Fruit fly (Drosophila melanogaster) whole organism, embryonic: ENCODE results near the gene Mbs.
A peak's percentile ranks its signal among the peaks of the same experiment; 100 is the strongest.

Experiments used
- Atf3 ChIP-seq: fragments of 200-800 bp; sonication (Bioruptor generic); optimal IDR thresholded peaks from 3 replicates; lab custom pipeline; 2016; ENCODE audit warnings: missing biosample characterization, missing genetic modification characterization
- Awh ChIP-seq: fragments of 200-800 bp; sonication (Bioruptor generic); IDR thresholded peaks from 2 replicates; pipeline ENCODE4, ENCODE4 v1.3.6; 2022; ENCODE audit warnings: missing biosample characterization, missing genetic modification characterization
- BEAF-32 ChIP-seq: fragments of 200-800 bp; sonication (Bioruptor generic); optimal IDR thresholded peaks from 3 replicates; lab custom pipeline; 2017; ENCODE audit warnings: missing biosample characterization, missing genetic modification characterization, mild to moderate bottlenecking, moderate library complexity, missing genetic modification reagents
- BtbVII ChIP-seq: fragments of 200-800 bp; sonication (Bioruptor generic); optimal IDR thresholded peaks from 3 replicates; lab custom pipeline; 2017; ENCODE audit warnings: missing biosample characterization, mild to moderate bottlenecking, missing genetic modification characterization
- CG12391 ChIP-seq: fragments of 200-800 bp; sonication (Bioruptor generic); optimal IDR thresholded peaks from 3 replicates; lab custom pipeline; 2018; ENCODE audit warnings: missing biosample characterization, mild to moderate bottlenecking, missing genetic modification characterization, moderate library complexity
- CG14050 ChIP-seq: fragments of 200-800 bp; sonication (Bioruptor generic); IDR thresholded peaks from 3 replicates; pipeline ENCODE4 v1.3.6; 2022; ENCODE audit warnings: missing biosample characterization, missing genetic modification characterization
- CG1529 ChIP-seq: fragments of 200-800 bp; sonication (Bioruptor generic); optimal IDR thresholded peaks from 3 replicates; lab custom pipeline; 2018; ENCODE audit warnings: missing biosample characterization, missing genetic modification characterization
- CG16863 ChIP-seq: fragments of 200-800 bp; sonication (Bioruptor generic); optimal IDR thresholded peaks from 3 replicates; lab custom pipeline; 2016; ENCODE audit warnings: missing biosample characterization, missing genetic modification characterization
- CG17361 ChIP-seq: fragments of 200-800 bp; sonication (Bioruptor generic); IDR thresholded peaks from 3 replicates; pipeline ENCODE4 v1.3.6; 2022; ENCODE audit warnings: missing biosample characterization, missing genetic modification characterization
- CG17612 ChIP-seq: fragments of 200-800 bp; sonication (Bioruptor generic); IDR thresholded peaks from 2 replicates; pipeline ENCODE4 v1.3.6; 2022; ENCODE audit warnings: missing biosample characterization, missing genetic modification characterization
- CG1792 ChIP-seq: fragments of 200-800 bp; sonication (Bioruptor generic); optimal IDR thresholded peaks from 2 replicates; lab custom pipeline; 2016; ENCODE audit warnings: missing biosample characterization, missing genetic modification characterization
- CG2712 ChIP-seq: fragments of 200-800 bp; optimal IDR thresholded peaks from 3 replicates; lab custom pipeline; 2019; ENCODE audit warnings: missing biosample characterization, mild to moderate bottlenecking, missing genetic modification characterization, moderate library complexity
- CG30403 ChIP-seq: fragments of 200-800 bp; sonication (Bioruptor generic); optimal IDR thresholded peaks from 3 replicates; lab custom pipeline; 2016; ENCODE audit warnings: missing biosample characterization, missing genetic modification characterization
- CG3163 ChIP-seq: fragments of 200-800 bp; sonication (Bioruptor generic); optimal IDR thresholded peaks from 3 replicates; lab custom pipeline; 2016; ENCODE audit warnings: missing biosample characterization, missing genetic modification characterization
- CG42726 ChIP-seq: fragments of 200-800 bp; sonication (Bioruptor generic); IDR thresholded peaks from 2 replicates; pipeline ENCODE4 v1.3.6; 2022; ENCODE audit warnings: missing biosample characterization, missing genetic modification characterization; ENCODE audit not compliant: partially characterized antibody
- CG43689 ChIP-seq: fragments of 200-800 bp; sonication (Bioruptor generic); IDR thresholded peaks from 2 replicates; pipeline ENCODE4 v1.3.6; 2022; ENCODE audit warnings: missing biosample characterization, missing genetic modification characterization
- CG7271 ChIP-seq: fragments of 200-800 bp; sonication (Bioruptor generic); optimal IDR thresholded peaks from 2 replicates; lab custom pipeline; 2018; ENCODE audit warnings: missing biosample characterization, mild to moderate bottlenecking, missing genetic modification characterization, moderate library complexity
- CG7786 ChIP-seq: fragments of 200-800 bp; sonication (Bioruptor generic); optimal IDR thresholded peaks from 2 replicates; lab custom pipeline; 2016; ENCODE audit warnings: missing biosample characterization, missing genetic modification characterization
- CG9437 ChIP-seq: fragments of 200-800 bp; sonication (Bioruptor generic); optimal IDR thresholded peaks from 2 replicates; lab custom pipeline; 2018; ENCODE audit warnings: missing biosample characterization, mild to moderate bottlenecking, missing genetic modification characterization
- CG9609 ChIP-seq: fragments of 200-800 bp; sonication (Bioruptor generic); optimal IDR thresholded peaks from 3 replicates; lab custom pipeline; 2016; ENCODE audit warnings: missing biosample characterization, missing genetic modification characterization
- D19A ChIP-seq: fragments of 200-800 bp; optimal IDR thresholded peaks from 3 replicates; lab custom pipeline; 2019; ENCODE audit warnings: missing biosample characterization, mild to moderate bottlenecking, missing genetic modification characterization, moderate library complexity
- Dek ChIP-seq: fragments of 200-800 bp; sonication (Bioruptor generic); optimal IDR thresholded peaks from 3 replicates; lab custom pipeline; 2019; ENCODE audit warnings: missing biosample characterization, mild to moderate bottlenecking, missing genetic modification characterization, moderate library complexity
- Dref ChIP-seq: fragments of 200-800 bp; sonication (Bioruptor generic); IDR thresholded peaks from 2 replicates; pipeline ENCODE4 v1.3.6; 2022; ENCODE audit warnings: missing biosample characterization, missing genetic modification characterization
- Eip74EF ChIP-seq, 2 experiments: fragments of 200-800 bp in 1 of 2; fragments of >200 bp in 1 of 2; sonication (Bioruptor generic) in 1 of 2; optimal IDR thresholded peaks; 2 replicates each; lab custom pipeline; 2017 to 2019; ENCODE audit warnings: missing biosample characterization in 2 of 2, missing genetic modification characterization in 2 of 2, mild to moderate bottlenecking in 1 of 2, moderate library complexity in 1 of 2
- Fer1 ChIP-seq: fragments of 200-800 bp; sonication (Bioruptor generic); optimal IDR thresholded peaks from 2 replicates; lab custom pipeline; 2017; ENCODE audit warnings: missing biosample characterization, mild to moderate bottlenecking, missing genetic modification characterization
- Fer2 ChIP-seq: fragments of 200-800 bp; sonication (Bioruptor generic); optimal IDR thresholded peaks from 2 replicates; lab custom pipeline; 2018; ENCODE audit warnings: missing biosample characterization, mild to moderate bottlenecking, missing genetic modification characterization, moderate library complexity
- MBD-R2 ChIP-seq: fragments of 200-800 bp; sonication (Bioruptor generic); IDR thresholded peaks from 2 replicates; pipeline ENCODE4 v1.3.6; 2022; ENCODE audit warnings: missing biosample characterization, missing genetic modification characterization
- Myb ChIP-seq: fragments of 200-800 bp; sonication (Bioruptor generic); optimal IDR thresholded peaks from 2 replicates; lab custom pipeline; 2016; ENCODE audit warnings: missing biosample characterization, missing genetic modification characterization
- Nf-YA ChIP-seq: fragments of 200-800 bp; sonication (Bioruptor generic); IDR thresholded peaks from 2 replicates; pipeline ENCODE4 v1.3.6; 2022; ENCODE audit warnings: missing biosample characterization, missing genetic modification characterization
- NfI ChIP-seq: fragments of 200-800 bp; sonication (Bioruptor generic); optimal IDR thresholded peaks from 3 replicates; lab custom pipeline; 2018; ENCODE audit warnings: missing biosample characterization, mild to moderate bottlenecking, missing genetic modification characterization, moderate library complexity
- Opbp ChIP-seq: fragments of 200-800 bp; sonication (Bioruptor generic); IDR thresholded peaks from 3 replicates; pipeline ENCODE4 v1.3.6; 2022; ENCODE audit warnings: missing biosample characterization, missing genetic modification characterization; ENCODE audit not compliant: partially characterized antibody
- Optix ChIP-seq: fragments of 200-800 bp; sonication (Bioruptor generic); IDR thresholded peaks from 3 replicates; pipeline ENCODE4 v1.3.6; 2022; ENCODE audit warnings: missing biosample characterization, missing genetic modification characterization
- Rx ChIP-seq: fragments of 200-800 bp; sonication (Bioruptor generic); IDR thresholded peaks from 2 replicates; pipeline ENCODE4 v1.3.6; 2022; ENCODE audit warnings: missing biosample characterization, missing genetic modification characterization
- Scr ChIP-seq: fragments of 200-800 bp; sonication (Bioruptor generic); IDR thresholded peaks from 2 replicates; pipeline ENCODE4 v1.3.6; 2022; ENCODE audit warnings: missing biosample characterization, missing genetic modification characterization; ENCODE audit not compliant: partially characterized antibody
- Ssrp ChIP-seq: fragments of 200-800 bp; sonication (Bioruptor generic); optimal IDR thresholded peaks from 2 replicates; lab custom pipeline; 2018; ENCODE audit warnings: missing biosample characterization, mild to moderate bottlenecking, missing genetic modification characterization, moderate library complexity
- Vsx1 ChIP-seq: fragments of 200-800 bp; sonication (Bioruptor generic); optimal IDR thresholded peaks from 2 replicates; lab custom pipeline; 2017; ENCODE audit warnings: missing biosample characterization, mild to moderate bottlenecking, missing genetic modification characterization, missing genetic modification reagents
- crc ChIP-seq: fragments of 200-800 bp; sonication (Bioruptor generic); optimal IDR thresholded peaks from 2 replicates; lab custom pipeline; 2016; ENCODE audit warnings: missing biosample characterization, missing genetic modification characterization
- dm ChIP-seq: fragments of 200-800 bp; sonication (Bioruptor generic); optimal IDR thresholded peaks from 3 replicates; lab custom pipeline; 2016; ENCODE audit warnings: missing biosample characterization, missing genetic modification characterization
- esg ChIP-seq: fragments of 200-800 bp; sonication (Bioruptor generic); conservative IDR thresholded peaks from 2 replicates; pipeline ENCODE4 v1.3.6; 2022; ENCODE audit warnings: missing biosample characterization, missing genetic modification characterization
- ftz-f1 ChIP-seq: fragments of 200-800 bp; sonication (Bioruptor generic); optimal IDR thresholded peaks from 2 replicates; lab custom pipeline; 2016; ENCODE audit warnings: missing biosample characterization, missing genetic modification characterization
- inv ChIP-seq: fragments of 200-800 bp; sonication (Bioruptor generic); IDR thresholded peaks from 2 replicates; pipeline ENCODE4 v1.3.6; 2022; ENCODE audit warnings: missing biosample characterization, missing genetic modification characterization; ENCODE audit not compliant: partially characterized antibody
- nerfin-2 ChIP-seq: fragments of 200-800 bp; sonication (Bioruptor generic); IDR thresholded peaks from 2 replicates; pipeline ENCODE4 v1.3.6; 2022; ENCODE audit warnings: missing biosample characterization, missing genetic modification characterization; ENCODE audit not compliant: partially characterized antibody
- p53 ChIP-seq: fragments of 200-800 bp; sonication (Bioruptor generic); optimal IDR thresholded peaks from 2 replicates; lab custom pipeline; 2016; ENCODE audit warnings: missing biosample characterization, missing genetic modification characterization
- pan ChIP-seq, 4 experiments: fragments of >200 bp in 3 of 4; fragments of 200-800 bp in 1 of 4; sonication (Bioruptor generic) in 1 of 4; optimal IDR thresholded peaks in 3 of 4; IDR thresholded peaks in 1 of 4; 2 replicates each; pipeline versions ENCODE4 v1.3.6 to Lab custom; 2017 to 2022; ENCODE audit warnings: missing biosample characterization in 2 of 4, missing genetic modification characterization in 2 of 4, mixed read lengths in 1 of 4
- slou ChIP-seq: fragments of 200-800 bp; sonication (Bioruptor generic); optimal IDR thresholded peaks from 3 replicates; lab custom pipeline; 2016; ENCODE audit warnings: missing biosample characterization, missing genetic modification characterization
- tap ChIP-seq: fragments of 200-800 bp; optimal IDR thresholded peaks from 3 replicates; lab custom pipeline; 2019; ENCODE audit warnings: missing biosample characterization, mild to moderate bottlenecking, missing genetic modification characterization, moderate library complexity
- toy ChIP-seq: fragments of 200-800 bp; sonication (Bioruptor generic); IDR thresholded peaks from 2 replicates; pipeline ENCODE4 v1.3.6; 2022; ENCODE audit warnings: missing biosample characterization, missing genetic modification characterization
- z ChIP-seq: fragments of 200-800 bp; sonication (Bioruptor generic); IDR thresholded peaks from 3 replicates; pipeline ENCODE4 v1.3.6; 2022; ENCODE audit warnings: missing biosample characterization, missing genetic modification characterization

Mbs gene

DNA sequence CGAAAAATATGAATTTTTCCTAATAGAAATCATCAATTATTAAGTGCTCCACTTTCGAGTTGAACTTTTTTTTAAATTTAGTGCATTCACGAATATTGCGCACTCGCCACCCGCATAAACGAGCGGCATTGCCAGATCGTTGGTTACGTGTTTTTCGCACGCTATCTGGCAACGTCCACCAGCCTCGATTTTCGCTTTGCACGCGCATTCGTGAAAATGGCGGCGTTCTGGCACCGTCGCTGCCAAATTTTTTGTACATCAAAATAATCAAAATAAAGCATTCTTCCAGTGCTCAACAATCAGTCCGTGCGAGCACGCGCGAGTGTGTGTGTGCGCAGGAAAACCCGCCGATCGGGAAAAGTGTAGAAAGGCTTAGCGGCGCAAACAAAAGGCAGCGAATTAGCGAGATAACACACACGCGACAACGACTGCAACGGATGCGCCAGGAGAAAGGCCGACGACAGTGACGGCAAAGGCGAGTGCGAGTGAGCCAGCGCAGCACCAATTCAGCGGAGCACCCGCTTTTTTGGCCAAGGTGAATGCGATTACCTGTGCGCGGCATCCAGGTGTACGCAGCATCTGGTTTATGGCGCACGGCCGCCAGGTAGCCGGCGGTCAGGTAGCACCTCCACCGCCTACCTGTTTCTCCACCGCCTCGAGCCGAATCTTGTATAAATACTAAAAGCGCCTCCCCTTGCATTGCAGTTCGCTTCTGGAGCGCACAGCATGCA lies 62.0 kb downstream of the Mbs start (continued):
- TF ChIP-seq Vsx1 (GFP tag; lab: Kevin White, UChicago) = no peak
- TF ChIP-seq CG14050 (GFP tag; lab: Robert Waterston, UW) = peak; percentile 59
- TF ChIP-seq Optix (GFP tag; lab: Robert Waterston, UW) = peak; percentile 71
- no peak for TF ChIP-seq pan (optimal IDR thresholded peaks at IDR 0.05; lab: Kevin White, UChicago)
- peak in 1 of 2 experiments; percentile 81 for TF ChIP-seq pan (GFP tag; optimal IDR thresholded peaks at IDR 0.05 in 1 of 2, IDR thresholded peaks at IDR 0.05 in 1 of 2)
- TF ChIP-seq BtbVII = peak; percentile 85
- peak; percentile 78 for TF ChIP-seq CG42726 (GFP tag; lab: Robert Waterston, UW)
- peak; percentile 66 for TF ChIP-seq D19A (tag; lab: Kevin White, UChicago)
- TF ChIP-seq CG12391 (tag; lab: Kevin White, UChicago) = peak; percentile 90
- TF ChIP-seq CG17612 = no peak
- TF ChIP-seq inv = peak; percentile 52
- TF ChIP-seq CG43689 (GFP tag; lab: Robert Waterston, UW) = no peak
- peak; percentile 35; the same call in 1 of the 2 replicates for TF ChIP-seq nerfin-2 (GFP tag; lab: Robert Waterston, UW)
- TF ChIP-seq p53 = peak; percentile 72
- peak; percentile 64; the same call in 1 of the 2 replicates for TF ChIP-seq Nf-YA (GFP tag; lab: Robert Waterston, UW)
- TF ChIP-seq Fer2 (tag; lab: Kevin White, UChicago) = peak; percentile 56
- peak; percentile 78 for TF ChIP-seq CG7786 (GFP tag; lab: Kevin White, UChicago)
- peak; percentile 46 for TF ChIP-seq Dref (GFP tag; lab: Robert Waterston, UW)
- peak; percentile 75 for TF ChIP-seq Ssrp (tag; lab: Kevin White, UChicago)
- peak; percentile 92 for TF ChIP-seq Fer1 (GFP tag; lab: Kevin White, UChicago)
- TF ChIP-seq Scr (GFP tag; lab: Robert Waterston, UW) = peak; percentile 62
- TF ChIP-seq CG1792 (GFP tag; lab: Kevin White, UChicago) = peak; percentile 86
- TF ChIP-seq CG2712 = peak; percentile 84
- TF ChIP-seq CG30403 (GFP tag; lab: Kevin White, UChicago) = peak; percentile 90
- peak; percentile 72 for TF ChIP-seq Awh (GFP tag; lab: Robert Waterston, UW)
- TF ChIP-seq crc (GFP tag; lab: Kevin White, UChicago) = peak; percentile 77
- TF ChIP-seq tap (tag; lab: Kevin White, UChicago) = no peak
- TF ChIP-seq Opbp (GFP tag; lab: Robert Waterston, UW) = peak; percentile 79; the same call in 2 of the 3 replicates
- peak; percentile 81 for TF ChIP-seq ftz-f1 (GFP tag; lab: Kevin White, UChicago)
- peak; percentile 92 for TF ChIP-seq dm (GFP tag; lab: Kevin White, UChicago)
- TF ChIP-seq Rx = peak; percentile 67; the same call in 1 of the 2 replicates
- no peak for TF ChIP-seq CG7271
- TF ChIP-seq toy (GFP tag; lab: Robert Waterston, UW) = peak; percentile 52; the same call in 1 of the 2 replicates
- TF ChIP-seq z (GFP tag; lab: Robert Waterston, UW) = 0 out of 3 replicates have a peak, but pooled peaks have one; percentile 52
- TF ChIP-seq CG9437 = peak; percentile 63
- TF ChIP-seq CG9609 = peak; percentile 85
- TF ChIP-seq Myb (GFP tag; lab: Kevin White, UChicago) = peak; percentile 33
- TF ChIP-seq NfI = peak; percentile 85
- peak; percentile 67 for TF ChIP-seq MBD-R2 (GFP tag; lab: Robert Waterston, UW)
- no peak for TF ChIP-seq CG1529 (GFP tag; lab: Kevin White, UChicago)
- peak; percentile 78 for TF ChIP-seq Dek
- TF ChIP-seq esg (GFP tag; lab: Robert Waterston, UW) = peak; percentile 75
- TF ChIP-seq slou (GFP tag; lab: Kevin White, UChicago) = peak; percentile 32
- peak; percentile 87 for TF ChIP-seq BEAF-32 (GFP tag; lab: Kevin White, UChicago)
- no peak for TF ChIP-seq Eip74EF (GFP tag; optimal IDR thresholded peaks at IDR 0.05; lab: Kevin White, UChicago)
- TF ChIP-seq Atf3 (GFP tag; lab: Kevin White, UChicago) = peak; percentile 48
- no peak; the same call in 1 of the 3 replicates for TF ChIP-seq CG17361
- TF ChIP-seq CG3163 = peak; percentile 76
- peak; percentile 81 for TF ChIP-seq CG16863 (GFP tag; lab: Kevin White, UChicago)
